Worm (Caenorhabditis elegans) whole organism, young adult: ENCODE results near the gene C16C10.4.

ENCODE experiments used
- B0035.1 ChIP-seq: sonication (generic microtip); optimal IDR thresholded peaks from 2 replicates; lab custom pipeline; 2016; ENCODE audit warnings: missing genetic modification characterization, mild to moderate bottlenecking, missing compliant biosample characterization, missing genotype, missing genetic modification reagents
- B0336.3 ChIP-seq: fragments of 200-800 bp; sonication (Bioruptor generic); IDR thresholded peaks from 2 replicates; pipeline ENCODE4 v1.3.6; 2022; ENCODE audit warnings: missing genetic modification characterization, missing compliant biosample characterization
- D2030.7 ChIP-seq: fragments of 200-800 bp; sonication (Bioruptor generic); IDR thresholded peaks from 2 replicates; pipeline ENCODE4 v1.3.6; 2022; ENCODE audit warnings: missing genetic modification reagents, missing genetic modification characterization, missing compliant biosample characterization
- F10E7.11 ChIP-seq: sonication (generic microtip); optimal IDR thresholded peaks from 2 replicates; lab custom pipeline; 2017; ENCODE audit warnings: mild to moderate bottlenecking, missing genetic modification characterization, moderate library complexity, missing compliant biosample characterization
- F22D6.2 ChIP-seq: sonication (generic microtip); optimal IDR thresholded peaks from 2 replicates; lab custom pipeline; 2016; ENCODE audit warnings: mild to moderate bottlenecking, missing genetic modification characterization, missing compliant biosample characterization
- F39B2.1 ChIP-seq: fragments of 200-800 bp; sonication (Bioruptor generic); IDR thresholded peaks from 2 replicates; pipeline ENCODE4 v1.3.6; 2022; ENCODE audit warnings: missing genetic modification reagents, missing genetic modification characterization, missing compliant biosample characterization
- K11D2.4 ChIP-seq: fragments of 200-800 bp; sonication (Bioruptor generic); IDR thresholded peaks from 2 replicates; pipeline ENCODE4 v1.3.6; 2022; ENCODE audit warnings: missing genetic modification reagents, missing genetic modification characterization, missing compliant biosample characterization
- K12H6.12 ChIP-seq: fragments of 200-800 bp; sonication (Bioruptor generic); optimal IDR thresholded peaks from 2 replicates; lab custom pipeline; 2018; ENCODE audit warnings: mild to moderate bottlenecking, missing genetic modification characterization, missing compliant biosample characterization
- Y56A3A.18 ChIP-seq: fragments of 200-800 bp; sonication (Bioruptor generic); IDR thresholded peaks from 2 replicates; pipeline ENCODE4 v1.3.6; 2022; ENCODE audit warnings: missing genetic modification reagents, missing genetic modification characterization, missing compliant biosample characterization
- ama-1 ChIP-seq, 3 experiments: fragments of 150-350 bp in 1 of 3; sonication (generic microtip) in 2 of 3; optimal IDR thresholded peaks; 2 replicates each; lab custom pipeline; 2014 to 2018; ENCODE audit warnings: missing biosample characterization in 2 of 3, missing genetic modification characterization in 2 of 3, missing genetic modification reagents in 2 of 3
- ccch-3 ChIP-seq: fragments of 200-800 bp; sonication (Bioruptor generic); optimal IDR thresholded peaks from 2 replicates; lab custom pipeline; 2018; ENCODE audit warnings: mild to moderate bottlenecking, missing genetic modification characterization, missing compliant biosample characterization
- cebp-2 ChIP-seq: fragments of 200-800 bp; sonication (Bioruptor generic); IDR thresholded peaks from 2 replicates; pipeline ENCODE4 v1.3.6; 2022; ENCODE audit warnings: missing genetic modification characterization, missing compliant biosample characterization
- ceh-100 ChIP-seq: fragments of 200-800 bp; sonication (Bioruptor generic); IDR thresholded peaks from 2 replicates; pipeline ENCODE4 v1.3.6; 2022; ENCODE audit warnings: missing genetic modification reagents, missing genetic modification characterization, missing compliant biosample characterization
- ceh-58 ChIP-seq: fragments of 200-800 bp; sonication (Bioruptor generic); IDR thresholded peaks from 2 replicates; pipeline ENCODE4 v1.3.6; 2022; ENCODE audit warnings: missing genetic modification characterization, missing compliant biosample characterization
- ceh-79 ChIP-seq: sonication (generic microtip); optimal IDR thresholded peaks from 2 replicates; lab custom pipeline; 2017; ENCODE audit warnings: mild to moderate bottlenecking, missing genetic modification characterization, missing compliant biosample characterization
- dox-1 ChIP-seq: fragments of 200-800 bp; sonication (Bioruptor generic); IDR thresholded peaks from 2 replicates; pipeline ENCODE4 v1.3.6; 2022; ENCODE audit warnings: missing genetic modification reagents, missing genetic modification characterization, missing compliant biosample characterization
- dpff-1 ChIP-seq: sonication (generic microtip); optimal IDR thresholded peaks from 2 replicates; lab custom pipeline; 2017; ENCODE audit warnings: mild to moderate bottlenecking, missing genetic modification characterization, missing compliant biosample characterization
- dpl-1 ChIP-seq: fragments of 150-350 bp; optimal IDR thresholded peaks from 2 replicates; lab custom pipeline; 2014; ENCODE audit warnings: missing biosample characterization, missing genetic modification reagents, missing genetic modification characterization
- efl-1 ChIP-seq: fragments of 150-350 bp; optimal IDR thresholded peaks from 2 replicates; lab custom pipeline; 2014; ENCODE audit warnings: missing biosample characterization, missing genetic modification reagents, missing genetic modification characterization
- egl-18 ChIP-seq: fragments of 200-800 bp; sonication (Bioruptor generic); IDR thresholded peaks from 2 replicates; pipeline ENCODE4 v1.3.6; 2022; ENCODE audit warnings: missing genetic modification reagents, missing genetic modification characterization, missing compliant biosample characterization
- egrh-3 ChIP-seq: fragments of 200-800 bp; sonication (Bioruptor generic); IDR thresholded peaks from 2 replicates; pipeline ENCODE4 v1.3.6; 2022; ENCODE audit warnings: missing genetic modification reagents, missing genetic modification characterization, missing compliant biosample characterization
- ets-4 ChIP-seq: fragments of 200-800 bp; sonication (Bioruptor generic); optimal IDR thresholded peaks from 2 replicates; lab custom pipeline; 2018; ENCODE audit warnings: mild to moderate bottlenecking, missing genetic modification characterization, missing compliant biosample characterization
- gei-17 ChIP-seq: fragments of 200-800 bp; sonication (Bioruptor generic); optimal IDR thresholded peaks from 2 replicates; lab custom pipeline; 2018; ENCODE audit warnings: mild to moderate bottlenecking, missing genetic modification characterization, missing compliant biosample characterization
- hmg-1.2 ChIP-seq: fragments of 200-800 bp; sonication (Bioruptor generic); IDR thresholded peaks from 2 replicates; pipeline ENCODE4 v1.3.6; 2022; ENCODE audit warnings: missing genetic modification reagents, missing genetic modification characterization, missing compliant biosample characterization
- hsf-1 ChIP-seq: fragments of 200-800 bp; sonication (Bioruptor generic); IDR thresholded peaks from 2 replicates; pipeline ENCODE4 v1.3.6; 2022; ENCODE audit warnings: missing genetic modification reagents, missing genetic modification characterization, missing compliant biosample characterization
- lag-1 ChIP-seq: fragments of 200-800 bp; sonication (Bioruptor generic); IDR thresholded peaks from 2 replicates; pipeline ENCODE4 v1.3.6; 2022; ENCODE audit warnings: missing genetic modification reagents, missing genetic modification characterization, missing compliant biosample characterization
- let-607 ChIP-seq, 2 experiments: fragments of 200-800 bp in 1 of 2; sonication (Bioruptor generic) in 1 of 2; sonication (generic microtip) in 1 of 2; optimal IDR thresholded peaks; 2 replicates each; lab custom pipeline; 2016 to 2018; ENCODE audit warnings: mild to moderate bottlenecking in 2 of 2, missing compliant biosample characterization in 2 of 2, missing genetic modification characterization in 2 of 2, moderate library complexity in 2 of 2, missing genotype in 1 of 2
- lin-54 ChIP-seq: fragments of 200-800 bp; sonication (Bioruptor generic); optimal IDR thresholded peaks from 2 replicates; lab custom pipeline; 2018; ENCODE audit warnings: mild to moderate bottlenecking, missing genetic modification characterization, missing compliant biosample characterization
- lsl-1 ChIP-seq: fragments of 200-800 bp; sonication (Bioruptor generic); optimal IDR thresholded peaks from 2 replicates; lab custom pipeline; 2018; ENCODE audit warnings: mild to moderate bottlenecking, missing genetic modification characterization, moderate library complexity, missing compliant biosample characterization
- madf-3 ChIP-seq: fragments of 200-800 bp; sonication (Bioruptor generic); IDR thresholded peaks from 2 replicates; pipeline ENCODE4 v1.3.6; 2022; ENCODE audit warnings: missing genetic modification reagents, missing genetic modification characterization, missing compliant biosample characterization
- madf-8 ChIP-seq: fragments of 200-800 bp; sonication (Bioruptor generic); conservative IDR thresholded peaks from 2 replicates; pipeline ENCODE4 v1.3.6; 2022; ENCODE audit warnings: missing genetic modification reagents, missing genetic modification characterization, missing compliant biosample characterization
- mcd-1 ChIP-seq: fragments of 200-800 bp; sonication (Bioruptor generic); IDR thresholded peaks from 2 replicates; pipeline ENCODE4 v1.3.6; 2022; ENCODE audit warnings: missing genetic modification reagents, missing genetic modification characterization, missing compliant biosample characterization
- mel-28 ChIP-seq: sonication (generic microtip); optimal IDR thresholded peaks from 2 replicates; lab custom pipeline; 2016; ENCODE audit warnings: borderline replicate concordance, mild to moderate bottlenecking, missing genetic modification characterization, missing compliant biosample characterization
- mes-4 ChIP-seq: sonication (generic microtip); optimal IDR thresholded peaks from 2 replicates; lab custom pipeline; 2016; ENCODE audit warnings: missing genotype, missing genetic modification characterization, missing compliant biosample characterization
- nfya-1 ChIP-seq: sonication (generic microtip); optimal IDR thresholded peaks from 2 replicates; lab custom pipeline; 2017; ENCODE audit warnings: antibody characterized with exemption, missing compliant biosample characterization, missing genetic modification characterization, borderline replicate concordance; ENCODE audit not compliant: insufficient read depth
- rcor-1 ChIP-seq: fragments of 200-800 bp; sonication (Bioruptor generic); IDR thresholded peaks from 2 replicates; pipeline ENCODE4 v1.3.6; 2022; ENCODE audit warnings: missing genetic modification reagents, missing genetic modification characterization, missing compliant biosample characterization
- rec-8 ChIP-seq, 2 experiments: sonication (generic microtip); optimal IDR thresholded peaks; 2 replicates each; lab custom pipeline; 2016; ENCODE audit warnings: mild to moderate bottlenecking in 2 of 2, missing genetic modification characterization in 2 of 2, missing genetic modification reagents in 2 of 2, missing genotype in 2 of 2, missing biosample characterization in 1 of 2, missing compliant biosample characterization in 1 of 2, moderate library complexity in 1 of 2
- sea-2 ChIP-seq: fragments of 200-800 bp; sonication (Bioruptor generic); IDR thresholded peaks from 2 replicates; pipeline ENCODE4 v1.3.6; 2022; ENCODE audit warnings: missing genetic modification characterization, missing compliant biosample characterization
- snpc-1.1 ChIP-seq: sonication (generic microtip); optimal IDR thresholded peaks from 2 replicates; lab custom pipeline; 2017; ENCODE audit warnings: missing genetic modification characterization, mild to moderate bottlenecking, missing compliant biosample characterization, antibody characterized with exemption, moderate library complexity, missing genotype, missing genetic modification reagents; ENCODE audit not compliant: insufficient read depth
- snpc-1.3 ChIP-seq: sonication (generic microtip); optimal IDR thresholded peaks from 2 replicates; lab custom pipeline; 2017; ENCODE audit warnings: missing genetic modification characterization, mild to moderate bottlenecking, missing compliant biosample characterization, antibody characterized with exemption, moderate library complexity, missing genotype, missing genetic modification reagents; ENCODE audit not compliant: insufficient read depth
- tbp1 ChIP-seq: fragments of 200-800 bp; sonication (Bioruptor generic); optimal IDR thresholded peaks from 2 replicates; lab custom pipeline; 2018; ENCODE audit warnings: mild to moderate bottlenecking, missing genetic modification characterization, missing compliant biosample characterization
- xnd-1 ChIP-seq: sonication (generic microtip); optimal IDR thresholded peaks from 2 replicates; lab custom pipeline; 2016; ENCODE audit warnings: missing genotype, missing genetic modification reagents, missing genetic modification characterization, missing compliant biosample characterization
- ztf-18 ChIP-seq: sonication (generic microtip); optimal IDR thresholded peaks from 2 replicates; lab custom pipeline; 2016; ENCODE audit warnings: missing genotype, mild to moderate bottlenecking, missing genetic modification characterization, missing compliant biosample characterization
- ztf-3 ChIP-seq: fragments of 200-800 bp; sonication (Bioruptor generic); optimal IDR thresholded peaks from 2 replicates; lab custom pipeline; 2018; ENCODE audit warnings: mild to moderate bottlenecking, missing genetic modification characterization, missing compliant biosample characterization
- ztf-6 ChIP-seq: fragments of 200-800 bp; sonication (Bioruptor generic); IDR thresholded peaks from 2 replicates; pipeline ENCODE4 v1.3.6; 2022; ENCODE audit warnings: missing genetic modification reagents, missing genetic modification characterization, missing compliant biosample characterization

Gene C16C10.4

ce11 chrIII:4191091-4191638 is 20.0 kb downstream of the C16C10.4 start, which contains the start of gene dnj-16 (continued):
- TF ChIP-seq snpc-1.3 (tag; lab: Kevin White, UChicago), result peak; percentile 24
- TF ChIP-seq ccch-3 (GFP tag; lab: Kevin White, UChicago), result no peak
- TF ChIP-seq dpl-1 (GFP tag; lab: Kevin White, UChicago), result no peak
- TF ChIP-seq B0035.1 (tag; lab: Kevin White, UChicago), result no peak
- no peak for TF ChIP-seq ceh-58 (GFP tag; lab: Robert Waterston, UW)
- TF ChIP-seq dpff-1, result no peak
- TF ChIP-seq tbp1 (GFP tag; lab: Kevin White, UChicago), result no peak

ce11 chrIII:4193659-4194103 is 22.5 kb downstream of the C16C10.4 start, which contains the start of gene xbp-1:
Gene xbp-1, plus strand, starts transcription at chrIII:4193809.
- TF ChIP-seq F22D6.2 (peak; percentile 47), hmg-1.2 (GFP tag; lab: Robert Waterston, UW) (peak; percentile 68; the same call in 1 of the 2 replicates), B0336.3 (GFP tag; lab: Robert Waterston, UW) (peak; percentile 80), D2030.7 (no peak), mcd-1 (GFP tag; lab: Robert Waterston, UW) (peak; percentile 64), xnd-1 (no peak), snpc-1.1 (no peak), nfya-1 (tag; lab: Kevin White, UChicago) (no peak), lsl-1 (GFP tag; lab: Kevin White, UChicago) (peak; percentile 23), mel-28 (tag; lab: Kevin White, UChicago) (no peak), lin-54 (GFP tag; lab: Kevin White, UChicago) (peak; percentile 67), egrh-3 (GFP tag; lab: Robert Waterston, UW) (no peak), K11D2.4 (GFP tag; lab: Robert Waterston, UW) (no peak; the same call in 1 of the 2 replicates), ceh-100 (no peak), madf-3 (GFP tag; lab: Robert Waterston, UW) (peak; percentile 95), mes-4 (tag; lab: Kevin White, UChicago) (no peak), rec-8 (tag; optimal IDR thresholded peaks at IDR 0.05; lab: Kevin White, UChicago) (no peak), K12H6.12 (tag; lab: Kevin White, UChicago) (peak; percentile 89), rcor-1 (GFP tag; lab: Robert Waterston, UW) (peak; percentile 31), cebp-2 (GFP tag; lab: Robert Waterston, UW) (no peak), dpl-1 (GFP tag; lab: Kevin White, UChicago) (no peak), F39B2.1 (GFP tag; lab: Robert Waterston, UW) (no peak), ztf-6 (GFP tag; lab: Robert Waterston, UW) (peak; percentile 32; the same call in 1 of the 2 replicates), ama-1 (optimal IDR thresholded peaks at IDR 0.05; lab: Kevin White, UChicago) (peak; percentile 75), ama-1 (GFP tag; optimal IDR thresholded peaks at IDR 0.05; lab: Kevin White, UChicago) (no peak), madf-8 (GFP tag; lab: Robert Waterston, UW) (no peak), sea-2 (GFP tag; lab: Robert Waterston, UW) (no peak), gei-17 (GFP tag; lab: Kevin White, UChicago) (peak; percentile 38), efl-1 (GFP tag; lab: Kevin White, UChicago) (no peak), dpff-1 (no peak), F10E7.11 (tag; lab: Kevin White, UChicago) (no peak), ztf-18 (tag; lab: Kevin White, UChicago) (peak; percentile 64), ets-4 (GFP tag; lab: Kevin White, UChicago) (peak; percentile 95), hsf-1 (GFP tag; lab: Robert Waterston, UW) (no peak), ceh-79 (no peak), dox-1 (GFP tag; lab: Robert Waterston, UW) (peak; percentile 92), ztf-3 (GFP tag; lab: Kevin White, UChicago) (peak; percentile 3), let-607 (tag; optimal IDR thresholded peaks at IDR 0.05; lab: Kevin White, UChicago) (peak; percentile 99), Y56A3A.18 (GFP tag; lab: Robert Waterston, UW) (no peak), egl-18 (GFP tag; lab: Robert Waterston, UW) (0 out of 2 replicates have a peak, but pooled peaks have one; percentile 23), lag-1 (GFP tag; lab: Robert Waterston, UW) (no peak)
